Worm (Caenorhabditis elegans): ENCODE measurements around the gene T08G5.3.
"Not testable (repeated sequence)": the region's sequence is repeated elsewhere in the genome, so short reads cannot be mapped to it uniquely, and the experiment has no call there.

T08G5.3 gene

DNA sequence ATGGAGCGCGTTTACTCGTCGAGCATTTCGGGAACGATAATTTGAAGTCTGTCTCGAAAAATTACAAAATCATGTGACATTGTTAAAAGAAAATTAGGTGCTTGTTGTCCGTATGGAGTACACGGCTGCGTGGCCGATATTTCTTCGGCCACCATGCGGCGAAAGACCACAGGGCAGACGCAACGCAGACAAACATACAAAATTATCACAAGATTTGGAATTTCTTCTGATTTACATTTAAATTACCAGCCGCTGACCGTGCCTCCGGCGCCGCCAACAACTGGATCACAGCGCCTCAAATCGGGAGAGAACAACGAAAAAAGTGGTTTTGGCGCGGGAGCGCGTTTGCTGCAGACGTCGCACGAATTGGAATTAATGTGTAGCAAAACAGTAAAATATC is 27.8 kb upstream of the T08G5.3 start (continued):
- peak; percentile 90 for TF ChIP-seq nhr-25 (tag; optimal IDR thresholded peaks at IDR 0.05)
- peak; percentile 78 for TF ChIP-seq unc-55 (GFP tag; optimal IDR thresholded peaks at IDR 0.05)
- peak; percentile 48 for TF ChIP-seq R02D3.7 (tag; optimal IDR thresholded peaks at IDR 0.05)
- TF ChIP-seq sma-9 (GFP tag; optimal IDR thresholded peaks at IDR 0.05) = peak; percentile 99
- not testable (repeated sequence) for TF ChIP-seq sma-9 (tag; optimal IDR thresholded peaks at IDR 0.05)
- peak; percentile 13 for TF ChIP-seq skn-1 (tag; optimal IDR thresholded peaks at IDR 0.05)
- peak; percentile 35 for TF ChIP-seq ZK546.5 (tag; optimal IDR thresholded peaks at IDR 0.05)
- TF ChIP-seq snpc-4 (tag; optimal IDR thresholded peaks at IDR 0.05) = peak; percentile 68

DNA sequence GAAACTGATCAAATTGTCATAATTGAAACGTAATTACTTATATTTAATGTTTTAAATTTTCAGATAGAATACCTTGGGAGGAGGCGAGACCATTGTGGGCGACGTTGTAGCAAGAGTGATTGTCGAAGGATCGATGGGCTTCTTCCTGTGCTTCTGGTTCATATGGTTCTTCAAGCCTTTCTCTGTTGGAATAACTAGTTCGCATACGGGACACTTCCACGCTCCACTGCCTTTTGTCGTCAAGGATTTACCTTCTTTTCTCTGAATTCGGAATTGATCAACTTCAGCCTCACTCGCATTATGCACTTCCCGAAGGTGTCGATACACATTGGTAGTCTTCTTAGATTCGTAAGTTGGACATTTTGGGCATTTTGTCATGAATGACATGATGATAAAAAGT is 22.0 kb upstream of the T08G5.3 start, which contains the start of gene F58D12.1:
Gene F58D12.1, plus strand, starts transcription at position 301 of the 400 bp plus-strand sequence.
- not testable (repeated sequence) for TF ChIP-seq peb-1, mdl-1, gmeb-1 (tag; optimal IDR thresholded peaks at IDR 0.05)

DNA sequence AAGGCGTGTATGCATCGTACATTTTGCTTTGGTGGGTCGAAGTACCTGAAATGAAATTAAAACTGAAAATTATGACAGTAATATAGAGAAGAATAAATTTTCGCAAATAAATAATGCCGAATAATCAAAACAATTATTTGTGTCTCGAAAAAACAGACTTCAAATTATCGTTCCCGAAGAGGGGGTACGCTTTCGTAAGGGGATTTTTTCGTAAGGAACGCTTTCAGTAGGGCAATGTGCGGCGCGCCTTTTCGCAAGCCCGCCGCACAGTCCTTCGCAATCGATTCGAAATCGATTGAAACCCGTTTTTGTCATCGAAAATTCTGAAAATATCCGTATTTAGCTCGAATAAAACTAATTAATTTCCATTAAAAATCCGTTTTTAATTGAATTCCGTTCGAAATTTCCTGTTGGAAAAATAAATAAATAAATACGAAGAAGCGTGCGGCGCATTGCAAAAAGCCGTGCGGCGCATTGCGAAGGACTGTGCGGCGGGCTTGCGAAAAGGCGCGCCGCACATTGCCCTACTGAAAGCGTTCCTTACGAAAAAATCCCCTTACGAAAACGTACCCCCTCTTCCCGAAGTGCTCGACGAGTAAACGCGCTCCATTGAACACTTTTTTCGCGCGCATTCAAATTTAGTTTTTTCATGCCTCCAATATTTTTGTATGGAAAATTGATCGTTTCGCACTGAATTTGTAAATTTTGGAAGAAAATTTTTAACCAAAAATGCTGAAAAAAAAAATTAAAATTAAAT is 11.2 kb upstream of the T08G5.3 start, which contains the start of gene vps-39:
Gene vps-39, minus strand, starts transcription at position 51 of the 757 bp plus-strand sequence.
- TF ChIP-seq sma-9 (GFP tag; optimal IDR thresholded peaks at IDR 0.05) = peak; percentile 28
- not testable (repeated sequence) for TF ChIP-seq sma-9 (tag; optimal IDR thresholded peaks at IDR 0.05)
- peak; percentile 8 for TF ChIP-seq gmeb-1 (tag; optimal IDR thresholded peaks at IDR 0.05)
- TF ChIP-seq lin-13 (GFP tag; optimal IDR thresholded peaks at IDR 0.05) = peak; percentile 4
- peak; percentile 5 for TF ChIP-seq nhr-129 (tag; optimal IDR thresholded peaks at IDR 0.05)
- TF ChIP-seq lsy-2 (tag; optimal IDR thresholded peaks at IDR 0.05) = peak in 1 of 2 experiments; percentile 35
- peak; percentile 28 for TF ChIP-seq sma-3 (GFP tag; optimal IDR thresholded peaks at IDR 0.05)
- TF ChIP-seq unc-55 (GFP tag; optimal IDR thresholded peaks at IDR 0.05) = peak; percentile 25
- TF ChIP-seq F13H6.1 (tag; optimal IDR thresholded peaks at IDR 0.05) = peak; percentile 58

DNA sequence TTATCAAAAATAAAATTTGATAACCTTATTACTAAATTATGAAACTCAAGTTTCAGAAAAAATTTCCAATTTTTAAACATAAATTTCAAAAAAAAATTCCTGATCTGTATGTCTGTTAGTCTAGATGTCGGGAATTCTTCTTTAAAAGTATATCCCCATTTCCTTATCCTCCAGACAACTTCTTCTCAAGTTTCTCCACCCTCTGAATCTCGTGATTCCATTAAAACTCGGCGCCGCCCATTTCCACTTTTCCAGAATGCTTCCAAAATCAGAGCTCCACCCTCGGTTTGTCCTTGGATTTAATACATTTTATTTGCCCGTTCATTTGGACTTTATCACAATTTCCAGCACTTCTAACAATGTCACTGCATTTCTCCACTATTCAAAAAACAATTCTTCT is 6.4 kb upstream of the T08G5.3 start, which contains the start of gene ins-10:
Gene ins-10, plus strand, starts transcription at position 301 of the 400 bp plus-strand sequence.
- no peak for TF ChIP-seq nhr-12 (tag; optimal IDR thresholded peaks at IDR 0.05)
- TF ChIP-seq peb-1 (tag; optimal IDR thresholded peaks at IDR 0.05) = no peak
- TF ChIP-seq unc-62 (GFP tag; optimal IDR thresholded peaks at IDR 0.05) = no peak
- TF ChIP-seq ztf-11 (tag; optimal IDR thresholded peaks at IDR 0.05) = no peak
- no peak for TF ChIP-seq ceh-16 (tag; optimal IDR thresholded peaks at IDR 0.05)
- TF ChIP-seq ztf-4 (tag; optimal IDR thresholded peaks at IDR 0.05) = no peak
- no peak for TF ChIP-seq ama-1 (optimal IDR thresholded peaks at IDR 0.05)
- no peak for TF ChIP-seq lsy-2 (tag; optimal IDR thresholded peaks at IDR 0.05)
- TF ChIP-seq elt-3 (tag; optimal IDR thresholded peaks at IDR 0.05) = no peak

DNA sequence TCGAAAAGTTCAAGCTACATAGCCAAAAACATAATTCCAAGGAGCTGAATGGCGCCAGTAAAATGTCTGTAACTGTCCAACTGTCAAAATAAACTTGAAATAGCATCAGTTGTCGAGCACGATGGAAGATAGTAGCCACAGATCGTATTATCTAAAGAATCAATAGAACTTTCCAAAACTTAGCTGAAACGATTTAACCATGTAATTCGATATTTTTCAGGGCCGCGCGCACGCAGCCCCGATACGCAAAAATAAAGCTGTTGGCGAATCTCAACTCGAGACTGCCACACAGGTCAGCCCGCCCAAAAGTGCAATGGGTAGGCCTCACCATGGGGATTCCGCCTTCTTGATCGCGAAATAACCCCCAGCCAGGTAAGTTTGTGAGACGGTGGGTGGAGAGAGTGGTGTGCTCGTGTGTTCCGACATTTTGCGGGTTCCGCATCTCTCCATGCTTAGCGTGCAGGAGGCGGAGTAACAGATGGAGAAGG is 1.0 kb upstream of the T08G5.3 start:
- TF ChIP-seq ztf-11 (tag; optimal IDR thresholded peaks at IDR 0.05) = no peak
- peak; percentile 18 for TF ChIP-seq F13H6.1 (tag; optimal IDR thresholded peaks at IDR 0.05)
- TF ChIP-seq crh-2 (tag; optimal IDR thresholded peaks at IDR 0.05) = peak; percentile 61
- peak in 1 of 2 experiments; percentile 42 for TF ChIP-seq lsy-2 (tag; optimal IDR thresholded peaks at IDR 0.05)
- no peak for TF ChIP-seq mab-5 (tag; optimal IDR thresholded peaks at IDR 0.05)
- TF ChIP-seq snpc-4 (tag; optimal IDR thresholded peaks at IDR 0.05) = peak; percentile 95
- peak; percentile 40 for TF ChIP-seq sma-9 (GFP tag; optimal IDR thresholded peaks at IDR 0.05)
- no peak for TF ChIP-seq sma-9 (tag; optimal IDR thresholded peaks at IDR 0.05)
- peak; percentile 72 for TF ChIP-seq sma-3 (GFP tag; optimal IDR thresholded peaks at IDR 0.05)
- TF ChIP-seq nhr-21 (tag; optimal IDR thresholded peaks at IDR 0.05) = peak; percentile 59
- peak; percentile 47 for TF ChIP-seq Y55F3AM.14 (GFP tag; optimal IDR thresholded peaks at IDR 0.05)
- peak; percentile 89 for TF ChIP-seq ama-1 (optimal IDR thresholded peaks at IDR 0.05)
- no peak for TF ChIP-seq lin-11 (tag; optimal IDR thresholded peaks at IDR 0.05)
- TF ChIP-seq fos-1 (tag; optimal IDR thresholded peaks at IDR 0.05) = peak; percentile 4
- TF ChIP-seq lin-13 (GFP tag; optimal IDR thresholded peaks at IDR 0.05) = peak; percentile 29
- TF ChIP-seq gmeb-1 (tag; optimal IDR thresholded peaks at IDR 0.05) = peak; percentile 52
- no peak for TF ChIP-seq aly-2 (tag; optimal IDR thresholded peaks at IDR 0.05)

DNA sequence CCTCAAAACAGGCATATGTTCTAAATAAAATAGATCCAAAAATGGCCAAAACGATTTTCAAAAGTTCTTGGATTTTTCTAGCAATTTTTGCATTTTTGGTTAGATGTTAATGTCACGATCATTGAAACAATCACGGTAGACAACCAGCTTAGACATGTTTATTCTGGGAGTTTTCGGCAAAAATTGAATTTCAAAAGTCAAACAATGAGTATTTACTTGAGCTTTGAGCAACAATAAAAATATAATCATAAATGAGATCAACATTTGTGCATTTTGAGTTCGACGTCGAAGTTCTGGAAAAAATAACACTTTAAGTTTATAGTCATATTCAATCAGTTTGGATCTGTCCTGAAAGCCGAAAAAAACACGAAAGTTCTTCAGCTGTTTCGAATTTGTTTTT is 1.1 kb downstream of the T08G5.3 start, which contains the start of gene T08G5.2:
Gene T08G5.2, minus strand, starts transcription at position 101 of the 400 bp plus-strand sequence.
- no peak for TF ChIP-seq gmeb-1 (tag; optimal IDR thresholded peaks at IDR 0.05)
- TF ChIP-seq F13H6.1 (tag; optimal IDR thresholded peaks at IDR 0.05) = no peak

Data from whole organism, L2 larva.